Worm (Caenorhabditis elegans) whole organism, young adult: ENCODE results near the gene F45E12.5.

Experiments
- B0035.1 ChIP-seq: sonication (generic microtip); optimal IDR thresholded peaks from 2 replicates; lab custom pipeline; 2016; ENCODE audit warnings: missing genetic modification characterization, mild to moderate bottlenecking, missing compliant biosample characterization, missing genotype, missing genetic modification reagents
- B0336.3 ChIP-seq: fragments of 200-800 bp; sonication (Bioruptor generic); IDR thresholded peaks from 2 replicates; pipeline ENCODE4 v1.3.6; 2022; ENCODE audit warnings: missing genetic modification characterization, missing compliant biosample characterization
- C06A6.2 ChIP-seq: fragments of 200-800 bp; sonication (Bioruptor generic); conservative IDR thresholded peaks from 2 replicates; pipeline ENCODE4 v1.3.6; 2022; ENCODE audit warnings: missing genetic modification characterization, missing compliant biosample characterization
- F10E7.11 ChIP-seq: sonication (generic microtip); optimal IDR thresholded peaks from 2 replicates; lab custom pipeline; 2017; ENCODE audit warnings: mild to moderate bottlenecking, missing genetic modification characterization, moderate library complexity, missing compliant biosample characterization
- F52B5.7 ChIP-seq: sonication (generic microtip); optimal IDR thresholded peaks from 2 replicates; lab custom pipeline; 2016; ENCODE audit warnings: mild to moderate bottlenecking, missing genetic modification characterization, missing compliant biosample characterization
- F57C9.4 ChIP-seq: sonication (generic microtip); optimal IDR thresholded peaks from 2 replicates; lab custom pipeline; 2017; ENCODE audit warnings: mild to moderate bottlenecking, missing genetic modification characterization, missing compliant biosample characterization
- K11D2.4 ChIP-seq: fragments of 200-800 bp; sonication (Bioruptor generic); IDR thresholded peaks from 2 replicates; pipeline ENCODE4 v1.3.6; 2022; ENCODE audit warnings: missing genetic modification reagents, missing genetic modification characterization, missing compliant biosample characterization
- K12H6.12 ChIP-seq: fragments of 200-800 bp; sonication (Bioruptor generic); optimal IDR thresholded peaks from 2 replicates; lab custom pipeline; 2018; ENCODE audit warnings: mild to moderate bottlenecking, missing genetic modification characterization, missing compliant biosample characterization
- Y95B8A.8 ChIP-seq: fragments of 200-800 bp; sonication (Bioruptor generic); IDR thresholded peaks from 2 replicates; pipeline ENCODE4 v1.3.6; 2022; ENCODE audit warnings: missing genetic modification reagents, missing genetic modification characterization, missing compliant biosample characterization
- ama-1 ChIP-seq, 3 experiments: fragments of 150-350 bp in 1 of 3; sonication (generic microtip) in 2 of 3; optimal IDR thresholded peaks; 2 replicates each; lab custom pipeline; 2014 to 2018; ENCODE audit warnings: missing biosample characterization in 2 of 3, missing genetic modification characterization in 2 of 3, missing genetic modification reagents in 2 of 3
- aptf-2 ChIP-seq: fragments of 200-800 bp; sonication (Bioruptor generic); conservative IDR thresholded peaks from 2 replicates; pipeline ENCODE4 v1.3.6; 2022; ENCODE audit warnings: missing genetic modification reagents, missing genetic modification characterization, missing compliant biosample characterization
- aptf-3 ChIP-seq: fragments of 200-800 bp; sonication (Bioruptor generic); IDR thresholded peaks from 2 replicates; pipeline ENCODE4 v1.3.6; 2022; ENCODE audit warnings: missing genetic modification characterization, missing compliant biosample characterization
- atf-7 ChIP-seq: sonication (generic microtip); optimal IDR thresholded peaks from 2 replicates; lab custom pipeline; 2017; ENCODE audit warnings: mild to moderate bottlenecking, missing genetic modification characterization, missing compliant biosample characterization
- athp-1 ChIP-seq: sonication (generic microtip); optimal IDR thresholded peaks from 2 replicates; lab custom pipeline; 2017; ENCODE audit warnings: mild to moderate bottlenecking, missing genetic modification characterization, missing compliant biosample characterization
- attf-5 ChIP-seq: fragments of 200-800 bp; sonication (Bioruptor generic); optimal IDR thresholded peaks from 2 replicates; lab custom pipeline; 2018; ENCODE audit warnings: mild to moderate bottlenecking, missing genetic modification characterization, missing compliant biosample characterization
- cebp-1 ChIP-seq, 2 experiments: fragments of 200-800 bp in 1 of 2; sonication (Bioruptor generic) in 1 of 2; sonication (generic microtip) in 1 of 2; IDR thresholded peaks in 1 of 2; optimal IDR thresholded peaks in 1 of 2; 2 replicates each; pipeline versions ENCODE4 v1.3.6 to Lab custom; 2017 to 2022; ENCODE audit warnings: missing compliant biosample characterization in 2 of 2, missing genetic modification characterization in 2 of 2, mild to moderate bottlenecking in 1 of 2, missing genetic modification reagents in 1 of 2, moderate library complexity in 1 of 2
- ceh-100 ChIP-seq: fragments of 200-800 bp; sonication (Bioruptor generic); IDR thresholded peaks from 2 replicates; pipeline ENCODE4 v1.3.6; 2022; ENCODE audit warnings: missing genetic modification reagents, missing genetic modification characterization, missing compliant biosample characterization
- ceh-40 ChIP-seq: fragments of 200-800 bp; sonication (Bioruptor generic); IDR thresholded peaks from 2 replicates; pipeline ENCODE4 v1.3.6; 2022; ENCODE audit warnings: missing genetic modification characterization, missing compliant biosample characterization
- chd-7 ChIP-seq: sonication (generic microtip); optimal IDR thresholded peaks from 2 replicates; lab custom pipeline; 2016; ENCODE audit warnings: mild to moderate bottlenecking, missing genetic modification characterization, moderate library complexity, missing compliant biosample characterization
- dpl-1 ChIP-seq: fragments of 150-350 bp; optimal IDR thresholded peaks from 2 replicates; lab custom pipeline; 2014; ENCODE audit warnings: missing biosample characterization, missing genetic modification reagents, missing genetic modification characterization
- ekl-4 ChIP-seq: fragments of 200-800 bp; sonication (Bioruptor generic); IDR thresholded peaks from 2 replicates; pipeline ENCODE4 v1.3.6; 2022; ENCODE audit warnings: missing genetic modification reagents, missing genetic modification characterization, missing compliant biosample characterization
- fkh-3 ChIP-seq: sonication (generic microtip); optimal IDR thresholded peaks from 2 replicates; lab custom pipeline; 2016; ENCODE audit warnings: mild to moderate bottlenecking, missing genetic modification characterization, missing compliant biosample characterization
- him-1 ChIP-seq: sonication (generic microtip); optimal IDR thresholded peaks from 2 replicates; lab custom pipeline; 2016; ENCODE audit warnings: missing genotype, missing genetic modification reagents, missing genetic modification characterization, missing compliant biosample characterization
- hmg-1.2 ChIP-seq: fragments of 200-800 bp; sonication (Bioruptor generic); IDR thresholded peaks from 2 replicates; pipeline ENCODE4 v1.3.6; 2022; ENCODE audit warnings: missing genetic modification reagents, missing genetic modification characterization, missing compliant biosample characterization
- hmg-20 ChIP-seq: fragments of 200-800 bp; sonication (Bioruptor generic); IDR thresholded peaks from 2 replicates; pipeline ENCODE4 v1.3.6; 2022; ENCODE audit warnings: missing genetic modification reagents, missing genetic modification characterization, missing compliant biosample characterization
- let-607 ChIP-seq, 2 experiments: fragments of 200-800 bp in 1 of 2; sonication (Bioruptor generic) in 1 of 2; sonication (generic microtip) in 1 of 2; optimal IDR thresholded peaks; 2 replicates each; lab custom pipeline; 2016 to 2018; ENCODE audit warnings: mild to moderate bottlenecking in 2 of 2, missing compliant biosample characterization in 2 of 2, missing genetic modification characterization in 2 of 2, moderate library complexity in 2 of 2, missing genotype in 1 of 2
- lin-35 ChIP-seq, 3 experiments: fragments of 150-350 bp in 2 of 3; sonication (generic microtip) in 1 of 3; optimal IDR thresholded peaks; 2 replicates each; lab custom pipeline; 2014 to 2018; ENCODE audit warnings: missing biosample characterization in 3 of 3, missing genetic modification characterization in 3 of 3, missing genetic modification reagents in 3 of 3
- madf-3 ChIP-seq: fragments of 200-800 bp; sonication (Bioruptor generic); IDR thresholded peaks from 2 replicates; pipeline ENCODE4 v1.3.6; 2022; ENCODE audit warnings: missing genetic modification reagents, missing genetic modification characterization, missing compliant biosample characterization
- madf-6 ChIP-seq: fragments of 200-800 bp; sonication (Bioruptor generic); IDR thresholded peaks from 2 replicates; pipeline ENCODE4 v1.3.6; 2022; ENCODE audit warnings: missing genetic modification reagents, missing genetic modification characterization, missing compliant biosample characterization
- nfya-1 ChIP-seq: sonication (generic microtip); optimal IDR thresholded peaks from 2 replicates; lab custom pipeline; 2017; ENCODE audit warnings: antibody characterized with exemption, missing compliant biosample characterization, missing genetic modification characterization, borderline replicate concordance; ENCODE audit not compliant: insufficient read depth
- nfya-2 ChIP-seq: fragments of 200-800 bp; sonication (Bioruptor generic); IDR thresholded peaks from 2 replicates; pipeline ENCODE4 v1.3.6; 2022; ENCODE audit warnings: missing genetic modification reagents, missing genetic modification characterization, missing compliant biosample characterization
- nfyb-1 ChIP-seq: fragments of 200-800 bp; sonication (Bioruptor generic); IDR thresholded peaks from 2 replicates; pipeline ENCODE4 v1.3.6; 2022; ENCODE audit warnings: missing genetic modification reagents, missing genetic modification characterization, missing compliant biosample characterization
- nhr-120 ChIP-seq: fragments of 200-800 bp; sonication (Bioruptor generic); IDR thresholded peaks from 2 replicates; pipeline ENCODE4 v1.3.6; 2022; ENCODE audit warnings: missing genetic modification characterization, missing compliant biosample characterization
- nhr-80 ChIP-seq: sonication (generic microtip); optimal IDR thresholded peaks from 2 replicates; lab custom pipeline; 2016; ENCODE audit warnings: missing genetic modification characterization, missing compliant biosample characterization
- pbrm-1 ChIP-seq: fragments of 200-800 bp; sonication (Bioruptor generic); IDR thresholded peaks from 2 replicates; pipeline ENCODE4 v1.3.6; 2022; ENCODE audit warnings: missing genetic modification reagents, missing genetic modification characterization, missing compliant biosample characterization
- rec-8 ChIP-seq, 2 experiments: sonication (generic microtip); optimal IDR thresholded peaks; 2 replicates each; lab custom pipeline; 2016; ENCODE audit warnings: mild to moderate bottlenecking in 2 of 2, missing genetic modification characterization in 2 of 2, missing genetic modification reagents in 2 of 2, missing genotype in 2 of 2, missing biosample characterization in 1 of 2, missing compliant biosample characterization in 1 of 2, moderate library complexity in 1 of 2
- repo-1 ChIP-seq: sonication (generic microtip); optimal IDR thresholded peaks from 2 replicates; lab custom pipeline; 2017; ENCODE audit warnings: mild to moderate bottlenecking, missing genetic modification characterization, missing compliant biosample characterization
- sdz-38 ChIP-seq: sonication (generic microtip); optimal IDR thresholded peaks from 2 replicates; lab custom pipeline; 2016; ENCODE audit warnings: missing genotype, missing genetic modification characterization, missing compliant biosample characterization
- snpc-3.4 ChIP-seq: sonication (generic microtip); optimal IDR thresholded peaks from 2 replicates; lab custom pipeline; 2017; ENCODE audit warnings: missing genetic modification characterization, mild to moderate bottlenecking, missing compliant biosample characterization, antibody characterized with exemption, moderate library complexity, missing genotype, missing genetic modification reagents
- snpc-4 ChIP-seq, 5 experiments: fragments of 150-350 bp in 1 of 5; sonication (generic microtip) in 4 of 5; optimal IDR thresholded peaks; 2 replicates each; lab custom pipeline; 2014 to 2018; ENCODE audit warnings: missing genetic modification characterization in 5 of 5, missing biosample characterization in 3 of 5, antibody characterized with exemption in 2 of 5, mild to moderate bottlenecking in 2 of 5, missing compliant biosample characterization in 2 of 5, missing genotype in 2 of 5, moderate library complexity in 2 of 5, missing genetic modification reagents in 1 of 5
- unc-130 ChIP-seq: sonication (generic microtip); optimal IDR thresholded peaks from 2 replicates; lab custom pipeline; 2016; ENCODE audit warnings: missing genetic modification reagents, missing genetic modification characterization, missing compliant biosample characterization
- xnd-1 ChIP-seq: sonication (generic microtip); optimal IDR thresholded peaks from 2 replicates; lab custom pipeline; 2016; ENCODE audit warnings: missing genotype, missing genetic modification reagents, missing genetic modification characterization, missing compliant biosample characterization
- zfh-2 ChIP-seq: fragments of 200-800 bp; sonication (Bioruptor generic); conservative IDR thresholded peaks from 2 replicates; pipeline ENCODE4 v1.3.6; 2022; ENCODE audit warnings: missing genetic modification reagents, missing genetic modification characterization, missing compliant biosample characterization
- zim-3 ChIP-seq: sonication (generic microtip); optimal IDR thresholded peaks from 2 replicates; lab custom pipeline; 2017; ENCODE audit warnings: mild to moderate bottlenecking, missing genetic modification characterization, moderate library complexity, missing compliant biosample characterization
- ztf-25 ChIP-seq: fragments of 200-800 bp; sonication (Bioruptor generic); IDR thresholded peaks from 2 replicates; pipeline ENCODE4 v1.3.6; 2022; ENCODE audit warnings: missing genetic modification reagents, missing genetic modification characterization, missing compliant biosample characterization

Gene F45E12.5

DNA sequence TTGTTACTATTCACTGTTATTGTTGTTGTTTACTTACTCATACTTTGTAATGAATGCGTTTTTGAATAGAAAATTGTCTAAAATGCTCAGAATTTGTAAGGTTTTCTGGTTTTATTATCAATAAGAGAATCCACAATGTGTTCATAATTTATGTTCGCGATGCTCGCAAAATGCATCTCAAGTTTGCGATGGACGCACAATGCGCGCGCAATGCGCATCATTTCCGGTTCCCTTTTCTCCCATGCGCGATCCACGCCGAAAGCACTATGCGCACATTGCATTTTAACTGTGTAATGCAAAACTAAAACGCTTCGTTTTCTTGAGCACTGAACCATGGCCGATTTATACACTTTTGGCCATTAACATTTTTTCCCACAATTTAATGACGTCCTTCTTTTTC, 9.6 kb upstream of the F45E12.5 start:
- TF ChIP-seq cebp-1 (GFP tag; IDR thresholded peaks at IDR 0.05; lab: Robert Waterston, UW) (peak; percentile 48; the same call in 1 of the 2 replicates), cebp-1 (tag; optimal IDR thresholded peaks at IDR 0.05; lab: Kevin White, UChicago) (peak; percentile 73), fkh-3 (tag; lab: Kevin White, UChicago) (peak; percentile 73), aptf-2 (GFP tag; lab: Robert Waterston, UW) (peak; percentile 53; the same call in 1 of the 2 replicates), nfya-2 (0 out of 2 replicates have a peak, but pooled peaks have one; percentile 38), madf-3 (GFP tag; lab: Robert Waterston, UW) (0 out of 2 replicates have a peak, but pooled peaks have one; percentile 19), rec-8 (tag; optimal IDR thresholded peaks at IDR 0.05; lab: Kevin White, UChicago) (no peak), F10E7.11 (peak; percentile 74), ceh-40 (GFP tag; lab: Robert Waterston, UW) (no peak), xnd-1 (no peak), chd-7 (tag; lab: Kevin White, UChicago) (peak; percentile 78), pbrm-1 (peak; percentile 58; the same call in 1 of the 2 replicates), attf-5 (GFP tag; lab: Kevin White, UChicago) (peak; percentile 42), zim-3 (tag; lab: Kevin White, UChicago) (peak; percentile 86), aptf-3 (GFP tag; lab: Robert Waterston, UW) (0 out of 2 replicates have a peak, but pooled peaks have one; percentile 82), C06A6.2 (GFP tag; lab: Robert Waterston, UW) (no peak), unc-130 (GFP tag; lab: Kevin White, UChicago) (no peak), ceh-100 (peak; percentile 46; the same call in 1 of the 2 replicates), nfyb-1 (GFP tag; lab: Robert Waterston, UW) (peak; percentile 51; the same call in 1 of the 2 replicates), F57C9.4 (tag; lab: Kevin White, UChicago) (peak; percentile 19), ekl-4 (GFP tag; lab: Robert Waterston, UW) (no peak), B0336.3 (GFP tag; lab: Robert Waterston, UW) (0 out of 2 replicates have a peak, but pooled peaks have one; percentile 23), nhr-120 (no peak), let-607 (tag; optimal IDR thresholded peaks at IDR 0.05; lab: Kevin White, UChicago) (no peak), K11D2.4 (peak; percentile 71), hmg-1.2 (GFP tag; lab: Robert Waterston, UW) (no peak), K12H6.12 (tag; lab: Kevin White, UChicago) (peak; percentile 63), B0035.1 (tag; lab: Kevin White, UChicago) (peak; percentile 18), ama-1 (optimal IDR thresholded peaks at IDR 0.05; lab: Kevin White, UChicago) (no peak), ama-1 (GFP tag; optimal IDR thresholded peaks at IDR 0.05; lab: Kevin White, UChicago) (peak in 1 of 2 experiments; percentile 25), snpc-3.4 (tag; lab: Kevin White, UChicago) (no peak), F52B5.7 (peak; percentile 90), repo-1 (tag; lab: Kevin White, UChicago) (peak; percentile 67), athp-1 (tag; lab: Kevin White, UChicago) (peak; percentile 62), lin-35 (GFP tag; optimal IDR thresholded peaks at IDR 0.05; lab: Kevin White, UChicago) (peak in 1 of 3 experiments; percentile 14), ztf-25 (GFP tag; lab: Robert Waterston, UW) (0 out of 2 replicates have a peak, but pooled peaks have one; percentile 23), atf-7 (tag; lab: Kevin White, UChicago) (peak; percentile 60), hmg-20 (GFP tag; lab: Robert Waterston, UW) (no peak)

DNA sequence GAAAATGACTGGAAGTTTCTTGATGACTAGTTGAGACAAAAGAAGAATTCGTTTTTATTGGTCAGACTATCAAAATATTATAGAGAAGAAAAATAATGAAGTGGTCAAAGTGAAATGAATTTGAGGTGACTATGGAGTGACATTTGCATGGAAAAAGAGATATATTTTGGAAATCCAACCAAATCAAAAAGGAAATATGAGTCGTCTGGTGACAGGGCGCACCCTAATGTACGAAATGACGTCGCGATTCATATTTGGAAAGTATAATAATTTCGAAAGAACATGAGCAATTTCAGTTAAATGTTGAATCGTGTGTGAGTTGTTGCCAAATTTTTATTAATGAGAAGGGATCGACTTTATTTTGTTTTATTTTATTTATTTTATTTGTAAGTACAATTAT, 7.6 kb upstream of the F45E12.5 start, which contains the start of gene F21D12.2:
Gene F21D12.2, plus strand, starts transcription at position 301 of the 400 bp plus-strand sequence.
- TF ChIP-seq snpc-4 (GFP tag; optimal IDR thresholded peaks at IDR 0.05; lab: Kevin White, UChicago) (no peak), snpc-4 (tag; optimal IDR thresholded peaks at IDR 0.05; lab: Kevin White, UChicago) (no peak), zfh-2 (no peak), Y95B8A.8 (GFP tag; lab: Robert Waterston, UW) (no peak), nfya-1 (tag; lab: Kevin White, UChicago) (no peak), F57C9.4 (tag; lab: Kevin White, UChicago) (no peak), attf-5 (GFP tag; lab: Kevin White, UChicago) (no peak), dpl-1 (no peak), madf-6 (GFP tag; lab: Robert Waterston, UW) (no peak), nhr-80 (tag; lab: Kevin White, UChicago) (no peak), sdz-38 (tag; lab: Kevin White, UChicago) (no peak), ceh-40 (GFP tag; lab: Robert Waterston, UW) (no peak), rec-8 (tag; optimal IDR thresholded peaks at IDR 0.05; lab: Kevin White, UChicago) (no peak), him-1 (tag; lab: Kevin White, UChicago) (no peak), snpc-3.4 (tag; lab: Kevin White, UChicago) (no peak)
- TF ChIP-seq, all 124 proteins: peak for 0
